Worm (Caenorhabditis elegans) whole organism, L4 larva: Measurements from ENCODE around the gene C37C3.1.

ENCODE experiments used
- R02D3.7 ChIP-seq: fragments of 150-350 bp; sonication (generic microtip); optimal IDR thresholded peaks from 3 replicates; lab custom pipeline; 2014; ENCODE audit warnings: missing biosample characterization, missing genetic modification characterization
- ama-1 ChIP-seq: fragments of 150-350 bp; optimal IDR thresholded peaks from 2 replicates; lab custom pipeline; 2014; ENCODE audit warnings: inconsistent platforms, mixed read lengths
- ceh-82 ChIP-seq: sonication (generic microtip); optimal IDR thresholded peaks from 2 replicates; lab custom pipeline; 2017; ENCODE audit warnings: missing biosample characterization, missing genetic modification characterization
- ces-1 ChIP-seq: fragments of 150-350 bp; sonication (generic microtip); optimal IDR thresholded peaks from 4 replicates; lab custom pipeline; 2014; ENCODE audit warnings: missing biosample characterization, missing genetic modification reagents, missing genetic modification characterization
- dve-1 ChIP-seq: sonication (generic microtip); optimal IDR thresholded peaks from 2 replicates; lab custom pipeline; 2017; ENCODE audit warnings: antibody characterized with exemption, mild to moderate bottlenecking, missing genetic modification characterization, missing compliant biosample characterization; ENCODE audit not compliant: insufficient read depth
- mdl-1 ChIP-seq, 2 experiments: fragments of 150-350 bp in 1 of 2; sonication (generic microtip) in 1 of 2; optimal IDR thresholded peaks; 2 replicates each; lab custom pipeline; 2014 to 2017; ENCODE audit warnings: missing biosample characterization in 2 of 2, missing genetic modification characterization in 2 of 2
- nhr-28 ChIP-seq: fragments of 150-350 bp; optimal IDR thresholded peaks from 2 replicates; lab custom pipeline; 2014; ENCODE audit warnings: missing biosample characterization, missing genetic modification characterization
- pha-4 ChIP-seq, 2 experiments: fragments of 150-350 bp in 1 of 2; fragments of 200-800 bp in 1 of 2; sonication (Bioruptor generic) in 1 of 2; IDR thresholded peaks in 1 of 2; optimal IDR thresholded peaks in 1 of 2; 2 replicates each; pipeline versions ENCODE4 v1.3.6 to Lab custom; 2014 to 2022; ENCODE audit warnings: missing genetic modification characterization in 2 of 2, missing genetic modification reagents in 2 of 2, missing biosample characterization in 1 of 2, missing compliant biosample characterization in 1 of 2
- snpc-1.2 ChIP-seq: fragments of 200-800 bp; sonication (Bioruptor generic); IDR thresholded peaks from 2 replicates; pipeline ENCODE4 v1.3.6; 2022; ENCODE audit warnings: missing genetic modification reagents, missing genetic modification characterization, missing compliant biosample characterization
- unc-39 ChIP-seq: sonication (generic microtip); optimal IDR thresholded peaks from 2 replicates; lab custom pipeline; 2017; ENCODE audit warnings: missing biosample characterization, missing genetic modification characterization

DNA sequence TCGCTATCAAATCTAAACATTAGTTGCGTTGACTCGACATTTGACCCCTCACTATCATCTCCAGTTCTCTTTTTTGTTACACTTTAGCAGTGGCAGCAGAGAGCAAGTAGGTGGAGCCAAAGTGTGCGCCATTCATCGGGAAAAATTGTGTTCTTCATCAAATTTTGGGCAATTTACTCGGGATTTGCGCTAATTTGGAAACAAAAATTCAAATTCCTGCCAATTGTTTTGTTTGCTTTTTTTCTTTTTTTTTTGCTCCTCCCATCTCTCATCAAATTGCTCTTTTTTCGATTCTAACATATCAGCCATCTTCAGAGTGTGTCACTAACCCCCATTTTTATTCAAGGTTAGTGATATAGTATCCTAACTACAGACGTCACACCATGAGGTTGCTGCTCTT is 30.8 kb upstream of the C37C3.1 start, which contains the start of gene mig-6:
- TF ChIP-seq pha-4 (GFP tag; IDR thresholded peaks at IDR 0.05; lab: Robert Waterston, UW) (no peak), pha-4 (tag; optimal IDR thresholded peaks at IDR 0.05; lab: Kevin White, UChicago) (no peak), mdl-1 (tag; optimal IDR thresholded peaks at IDR 0.05; lab: Kevin White, UChicago) (no peak), dve-1 (tag; lab: Kevin White, UChicago) (no peak), unc-39 (tag; lab: Kevin White, UChicago) (no peak), ama-1 (no peak), R02D3.7 (tag; lab: Kevin White, UChicago) (no peak), nhr-28 (no peak), snpc-1.2 (GFP tag; lab: Robert Waterston, UW) (no peak), ceh-82 (tag; lab: Kevin White, UChicago) (no peak), ces-1 (no peak)
